Fruit fly (Drosophila melanogaster) Kc167 (cell line): ENCODE measurements around the gene nAChRbeta3.

Experiments used
- Myc ChIP-seq: fragments of >200 bp; optimal IDR thresholded peaks from 2 replicates; lab custom pipeline; 2017; ENCODE audit warnings: missing external identifiers
- Sin3A ChIP-seq: fragments of >200 bp; optimal IDR thresholded peaks from 2 replicates; lab custom pipeline; 2018; ENCODE audit warnings: missing external identifiers
- h ChIP-seq: fragments of >200 bp; optimal IDR thresholded peaks from 3 replicates; lab custom pipeline; 2018; ENCODE audit warnings: missing external identifiers

- TF ChIP-seq h: no peak
- TF ChIP-seq Myc (lab: Kevin White, UChicago): no peak
- TF ChIP-seq Sin3A (lab: Kevin White, UChicago): no peak
These were observed 23.1 kb downstream of the nAChRbeta3 start, which contains the start of the genes Nle and Sf3b1 for dm6 chr2L:568030-568429.
